Worm (Caenorhabditis elegans): ENCODE data around the gene clec-207.

clec-207 gene

DNA sequence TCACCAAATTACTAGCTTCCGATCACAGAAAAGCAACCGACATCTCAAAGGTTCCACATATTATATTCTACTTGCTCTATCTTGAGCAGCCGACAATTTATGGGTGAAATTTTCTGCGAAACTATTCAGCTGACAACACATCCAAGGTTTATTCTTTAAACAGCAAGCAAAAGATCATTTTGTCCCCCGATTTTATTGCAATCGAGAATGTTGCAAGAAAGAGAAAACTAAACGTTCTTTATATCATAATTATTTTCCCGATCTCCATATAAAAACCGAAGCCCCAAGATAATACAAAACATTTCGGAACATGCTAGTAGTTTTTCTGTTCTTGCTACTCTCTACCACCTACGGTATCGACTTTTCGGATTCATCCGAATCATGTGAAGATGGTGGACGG lies at the start of gene clec-207:
Gene clec-207 (plus strand): TSS at position 301 of the 400 bp plus-strand sequence.
- TF ChIP-seq unc-62 (GFP tag; optimal IDR thresholded peaks at IDR 0.05) = no peak

DNA sequence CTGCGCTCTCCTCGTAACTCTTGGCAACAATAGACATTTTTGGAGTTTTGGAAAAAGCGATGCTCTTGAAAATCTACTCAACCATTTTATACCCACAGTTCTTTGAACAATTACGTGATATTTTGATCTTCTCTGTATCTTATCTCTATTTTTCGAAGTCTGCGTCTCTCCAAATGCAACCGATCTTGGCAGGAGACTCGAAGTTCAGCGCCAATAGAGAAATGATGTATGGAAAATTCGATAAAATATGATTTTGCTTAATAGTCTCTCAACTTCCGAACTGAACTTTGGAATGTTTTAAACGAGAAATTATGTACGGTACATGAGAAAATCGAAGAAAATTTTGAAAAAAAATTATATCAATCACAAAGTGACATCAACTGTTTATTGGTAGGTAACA lies 45.7 kb upstream of the clec-207 start, which contains the start of gene comt-4:
Gene comt-4 (minus strand): TSS at position 50 of the 400 bp plus-strand sequence.
- no peak for TF ChIP-seq unc-62 (GFP tag; optimal IDR thresholded peaks at IDR 0.05)

DNA sequence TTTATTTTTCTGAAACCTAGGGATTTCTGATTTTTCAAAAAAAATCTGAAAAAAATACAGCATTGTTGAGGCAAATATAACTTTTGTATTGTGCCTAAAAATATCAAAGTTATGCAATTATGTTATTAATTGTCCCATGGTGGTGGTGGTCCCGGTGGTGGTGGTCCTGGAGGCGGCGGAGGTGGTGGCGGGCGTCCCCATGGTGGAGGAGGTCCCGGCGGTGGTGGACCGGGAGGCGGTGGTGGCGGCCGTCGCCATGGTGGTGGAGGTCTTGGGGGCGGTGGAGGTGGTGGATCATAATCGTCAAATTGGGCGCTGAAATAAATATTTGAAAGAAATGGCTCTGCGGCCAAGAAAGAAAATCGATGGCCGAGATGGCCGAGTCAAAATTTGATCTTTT lies 45.1 kb upstream of the clec-207 start:
- TF ChIP-seq unc-62 (GFP tag; optimal IDR thresholded peaks at IDR 0.05) = no peak

ce11 chrV:2051507-2051906 lies 44.4 kb upstream of the clec-207 start, which contains the start of gene Y40B10A.11:
TSS of gene Y40B10A.11 (minus strand) at chrV:2051607.
- no peak for TF ChIP-seq unc-62 (GFP tag; optimal IDR thresholded peaks at IDR 0.05)

ce11 chrV:2053509-2053908 lies 42.4 kb upstream of the clec-207 start, which contains the start of gene comt-5:
TSS of gene comt-5 (minus strand) at chrV:2053609.
- TF ChIP-seq unc-62 (GFP tag; optimal IDR thresholded peaks at IDR 0.05) = no peak

ce11 chrV:2054254-2054653 lies 41.6 kb upstream of the clec-207 start:
- no peak for TF ChIP-seq unc-62 (GFP tag; optimal IDR thresholded peaks at IDR 0.05)

DNA sequence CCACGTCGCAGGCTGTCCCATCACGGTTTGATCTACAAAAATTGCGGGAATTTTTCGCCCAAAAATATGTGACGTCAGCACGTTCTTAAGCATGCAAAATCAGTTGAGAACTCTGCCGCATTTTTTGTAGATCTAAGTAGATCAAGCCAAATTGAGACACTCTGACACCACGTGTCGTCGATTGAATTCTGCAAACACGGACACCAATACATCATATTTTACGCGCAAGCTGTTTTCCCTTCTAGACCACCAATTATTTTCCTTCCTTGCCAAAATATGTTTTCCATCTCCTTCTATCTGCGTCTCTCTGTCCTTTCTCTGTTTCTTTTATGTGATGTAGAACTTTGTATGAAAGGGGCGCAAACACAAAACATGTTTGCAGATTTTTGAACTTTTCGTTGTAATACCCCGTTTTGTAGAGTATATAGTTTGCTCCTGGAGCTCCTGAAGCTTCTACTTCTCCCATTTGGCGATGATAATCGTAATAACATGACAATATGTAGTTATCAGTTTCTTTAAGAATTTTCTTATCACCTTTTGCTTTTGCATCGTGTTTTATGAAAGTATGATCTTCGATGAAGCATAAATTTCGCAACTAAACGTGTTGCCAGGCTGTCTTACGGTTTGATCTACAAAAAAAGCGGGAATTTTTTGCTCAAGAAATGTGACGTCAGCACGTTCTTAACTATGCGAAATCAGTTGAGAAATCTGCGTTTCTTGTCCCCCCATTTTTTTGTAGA lies 39.9 kb upstream of the clec-207 start:
- TF ChIP-seq unc-62 (GFP tag; optimal IDR thresholded peaks at IDR 0.05) = no peak

DNA sequence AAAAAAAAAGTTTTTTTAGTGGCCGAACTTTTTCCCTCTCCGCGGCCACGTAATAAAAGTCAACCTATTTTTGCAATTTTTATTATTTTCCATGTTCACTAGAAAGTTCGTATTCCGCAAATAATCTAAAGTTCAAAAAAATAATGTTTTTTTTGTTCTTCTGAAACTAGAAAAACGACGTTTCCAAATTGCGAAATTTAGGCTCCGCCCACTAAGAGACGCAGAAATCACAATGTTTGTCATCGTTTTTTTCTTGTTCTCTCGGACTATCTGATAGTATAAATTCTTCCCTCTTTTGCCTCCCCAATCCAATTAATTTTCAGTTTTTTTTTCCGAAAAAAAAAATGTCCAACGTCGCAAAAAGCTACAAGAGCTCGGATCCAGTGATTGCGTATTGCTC lies 38.5 kb upstream of the clec-207 start, which contains the start of gene comt-3:
Gene comt-3 (plus strand): TSS at position 214 of the 400 bp plus-strand sequence.
- TF ChIP-seq unc-62 (GFP tag; optimal IDR thresholded peaks at IDR 0.05) = no peak

- no peak for TF ChIP-seq unc-62 (GFP tag; optimal IDR thresholded peaks at IDR 0.05)
Measured at ce11 chrV:2066780-2067179, 29.1 kb upstream of the clec-207 start, which contains the start of gene nhr-86. TSS of gene nhr-86 (minus strand) at chrV:2066850.

DNA sequence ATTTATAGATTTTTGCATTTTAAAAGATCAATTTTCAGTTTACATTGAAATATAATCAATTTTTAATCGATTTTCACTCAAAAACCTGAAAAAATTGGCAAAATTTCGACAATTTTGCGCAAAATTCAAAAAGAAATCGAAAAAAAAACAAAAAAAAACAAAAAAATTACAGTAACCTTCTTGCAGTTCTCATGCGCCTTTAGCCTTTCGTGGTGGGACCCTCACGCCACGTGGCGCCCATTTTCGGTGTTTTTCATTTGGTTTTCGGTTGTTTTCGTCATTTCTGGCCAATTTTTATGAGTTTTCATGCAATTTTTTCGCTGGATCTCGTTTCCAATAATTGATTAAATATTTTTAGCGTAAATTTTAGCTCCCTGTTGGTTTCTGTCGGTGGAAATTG lies 28.5 kb upstream of the clec-207 start:
- no peak for TF ChIP-seq unc-62 (GFP tag; optimal IDR thresholded peaks at IDR 0.05)

DNA sequence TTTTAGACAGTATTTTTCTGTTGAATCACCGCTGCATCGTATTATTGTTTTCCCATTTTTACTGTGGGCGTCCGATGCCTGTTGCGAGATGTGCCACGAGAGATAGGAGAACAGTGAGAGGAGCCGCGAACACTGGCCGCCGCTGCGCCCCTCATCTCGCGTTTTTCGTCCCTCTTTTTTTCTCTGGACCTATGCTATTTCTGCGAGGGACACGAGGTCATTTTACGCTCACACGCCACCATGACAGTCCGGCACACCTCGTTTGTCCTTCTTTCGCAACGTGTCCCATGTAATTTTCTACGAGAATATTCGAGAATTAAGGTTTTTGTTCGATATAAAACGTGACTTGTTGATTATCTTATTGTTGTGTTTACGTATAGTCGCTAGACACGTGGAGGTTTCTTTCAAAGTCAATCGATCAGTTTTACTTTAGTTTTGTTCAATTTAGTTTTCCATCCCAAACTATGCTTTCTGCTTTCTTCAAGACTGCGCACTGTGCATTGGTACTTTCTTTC lies 27.8 kb upstream of the clec-207 start, which contains the start of gene lbp-9:
Gene lbp-9 (plus strand): TSS at position 465 of the 515 bp plus-strand sequence.
- no peak for TF ChIP-seq unc-62 (GFP tag; optimal IDR thresholded peaks at IDR 0.05)

DNA sequence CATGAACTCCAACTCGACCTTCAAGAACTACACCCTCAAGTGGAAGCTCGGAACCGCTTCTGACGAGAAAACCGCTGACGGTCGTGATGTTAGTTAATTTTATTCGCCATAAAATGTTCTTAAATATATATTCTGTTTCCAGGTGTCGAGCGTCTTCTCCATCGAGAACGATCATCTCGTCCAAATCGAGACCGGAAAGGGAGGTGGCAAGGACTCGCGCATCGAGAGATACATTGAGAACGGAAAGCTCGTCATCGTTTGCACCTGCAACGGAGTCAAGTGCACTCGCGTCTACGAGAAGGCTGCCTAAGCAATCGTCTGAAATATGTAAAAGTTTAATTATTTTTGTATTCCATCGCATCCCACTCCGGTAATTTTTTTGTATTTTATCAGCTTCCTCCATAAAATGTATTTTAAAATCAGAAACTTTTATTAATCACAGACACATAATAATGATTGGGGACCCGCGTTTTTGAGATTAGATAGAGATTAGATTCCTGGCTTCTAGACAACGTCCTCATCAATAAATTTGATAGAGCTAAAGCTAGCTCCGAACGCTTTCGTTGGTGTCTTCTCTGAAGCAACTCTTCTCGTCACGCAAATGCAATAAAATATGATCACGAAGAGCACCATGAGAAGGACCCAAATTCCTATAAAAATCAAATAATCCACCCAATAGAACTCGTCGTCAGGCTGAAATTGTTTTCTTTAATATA lies 27.0 kb upstream of the clec-207 start:
- no peak for TF ChIP-seq unc-62 (GFP tag; optimal IDR thresholded peaks at IDR 0.05)

DNA sequence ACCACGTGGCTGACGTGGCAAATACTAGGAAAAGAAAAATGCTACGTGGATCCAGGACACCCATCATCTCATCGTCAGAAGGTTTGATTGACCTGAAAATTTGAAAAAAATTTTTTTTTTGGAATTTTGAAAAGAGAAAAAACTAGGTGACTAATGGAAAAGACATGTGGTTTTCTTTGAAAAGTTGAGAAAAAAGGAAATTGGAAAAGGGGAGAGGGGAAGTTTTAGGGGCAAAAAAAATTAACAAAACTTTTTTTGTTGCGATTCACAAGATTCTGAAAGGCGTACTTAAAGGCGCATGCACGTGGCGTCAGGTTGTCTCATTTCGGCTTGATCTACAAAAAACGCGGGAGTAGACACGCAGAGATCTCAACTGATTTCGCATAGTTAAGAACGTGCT lies 23.1 kb upstream of the clec-207 start, which contains the start of gene Y40B10A.9:
Gene Y40B10A.9 (minus strand): TSS at position 101 of the 400 bp plus-strand sequence.
- TF ChIP-seq unc-62 (GFP tag; optimal IDR thresholded peaks at IDR 0.05) = no peak

ce11 chrV:2076043-2076442 lies 19.8 kb upstream of the clec-207 start:
- no peak for TF ChIP-seq unc-62 (GFP tag; optimal IDR thresholded peaks at IDR 0.05)

- no peak for TF ChIP-seq unc-62 (GFP tag; optimal IDR thresholded peaks at IDR 0.05)
Measured at ce11 chrV:2081269-2081668, 14.6 kb upstream of the clec-207 start.

DNA sequence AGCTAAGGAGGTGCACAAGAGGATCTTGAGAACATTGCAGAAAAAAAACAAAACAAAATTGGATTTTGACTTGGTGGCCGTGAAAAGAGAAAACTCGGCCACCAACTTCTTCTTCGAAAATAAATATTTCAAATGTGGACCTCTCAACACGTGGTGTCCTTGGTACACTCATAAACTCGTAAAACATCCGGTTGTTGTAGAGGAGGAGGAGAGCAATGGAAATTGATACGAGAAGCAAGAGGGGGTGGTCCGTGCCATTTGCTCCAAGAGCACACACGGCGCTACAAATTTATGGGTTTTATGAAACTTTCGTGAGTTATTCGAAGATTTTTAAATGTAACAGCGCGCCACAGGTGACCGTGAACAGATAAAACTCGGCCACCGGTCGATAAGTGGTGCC lies 14.0 kb upstream of the clec-207 start:
- no peak for TF ChIP-seq unc-62 (GFP tag; optimal IDR thresholded peaks at IDR 0.05)
